Worm (Caenorhabditis elegans) whole organism, L2 larva: Measurements from ENCODE around the gene C18H7.4.

Experiments
- F13H6.1 ChIP-seq: sonication (generic microtip); optimal IDR thresholded peaks from 2 replicates; lab custom pipeline; 2016; ENCODE audit warnings: missing genetic modification characterization, missing compliant biosample characterization
- R02D3.7 ChIP-seq: fragments of 150-350 bp; optimal IDR thresholded peaks from 2 replicates; lab custom pipeline; 2014; ENCODE audit warnings: missing biosample characterization, missing genetic modification characterization
- Y55F3AM.14 ChIP-seq: fragments of 200-800 bp; sonication (Bioruptor generic); optimal IDR thresholded peaks from 2 replicates; lab custom pipeline; 2018; ENCODE audit warnings: mild to moderate bottlenecking, missing genetic modification characterization, missing compliant biosample characterization
- ZK546.5 ChIP-seq: sonication (generic microtip); optimal IDR thresholded peaks from 2 replicates; lab custom pipeline; 2017; ENCODE audit warnings: missing biosample characterization, missing genetic modification characterization
- alr-1 ChIP-seq: fragments of 150-350 bp; optimal IDR thresholded peaks from 2 replicates; lab custom pipeline; 2014; ENCODE audit warnings: missing biosample characterization, missing genetic modification characterization
- aly-2 ChIP-seq: fragments of 150-350 bp; optimal IDR thresholded peaks from 2 replicates; lab custom pipeline; 2014; ENCODE audit warnings: missing biosample characterization, missing genetic modification characterization
- ama-1 ChIP-seq: fragments of 150-350 bp; optimal IDR thresholded peaks from 2 replicates; lab custom pipeline; 2018; ENCODE audit warnings: inconsistent platforms
- blmp-1 ChIP-seq: sonication (generic microtip); optimal IDR thresholded peaks from 2 replicates; lab custom pipeline; 2017; ENCODE audit warnings: missing genetic modification characterization, mild to moderate bottlenecking, missing compliant biosample characterization, antibody characterized with exemption, moderate library complexity; ENCODE audit not compliant: insufficient read depth
- ceh-16 ChIP-seq: fragments of 150-350 bp; optimal IDR thresholded peaks from 2 replicates; lab custom pipeline; 2014; ENCODE audit warnings: missing biosample characterization, missing genetic modification characterization
- crh-2 ChIP-seq: sonication (generic microtip); optimal IDR thresholded peaks from 2 replicates; lab custom pipeline; 2017; ENCODE audit warnings: missing biosample characterization, missing genetic modification characterization
- dmd-4 ChIP-seq: sonication (generic microtip); optimal IDR thresholded peaks from 2 replicates; lab custom pipeline; 2017; ENCODE audit warnings: missing biosample characterization, missing genetic modification characterization
- egl-27 ChIP-seq: sonication (generic microtip); optimal IDR thresholded peaks from 3 replicates; lab custom pipeline; 2017; ENCODE audit warnings: missing biosample characterization, missing genetic modification reagents, missing genetic modification characterization
- elt-1 ChIP-seq: fragments of 150-350 bp; optimal IDR thresholded peaks from 2 replicates; lab custom pipeline; 2014; ENCODE audit warnings: missing biosample characterization, missing genetic modification characterization
- elt-3 ChIP-seq: sonication (generic microtip); optimal IDR thresholded peaks from 2 replicates; lab custom pipeline; 2017; ENCODE audit warnings: missing biosample characterization, missing genetic modification characterization
- fos-1 ChIP-seq: fragments of 150-350 bp; optimal IDR thresholded peaks from 2 replicates; lab custom pipeline; 2014; ENCODE audit warnings: missing biosample characterization, missing genetic modification characterization
- gmeb-1 ChIP-seq: fragments of 150-350 bp; optimal IDR thresholded peaks from 2 replicates; lab custom pipeline; 2014; ENCODE audit warnings: missing biosample characterization, missing genetic modification characterization
- lin-11 ChIP-seq: fragments of 150-350 bp; sonication (generic microtip); optimal IDR thresholded peaks from 2 replicates; lab custom pipeline; 2014; ENCODE audit warnings: missing biosample characterization, missing genetic modification characterization, inconsistent platforms, mixed read lengths
- lin-13 ChIP-seq: fragments of 150-350 bp; optimal IDR thresholded peaks from 2 replicates; lab custom pipeline; 2014; ENCODE audit warnings: missing biosample characterization, missing genetic modification reagents, missing genetic modification characterization
- lin-39 ChIP-seq: fragments of 150-350 bp; optimal IDR thresholded peaks from 2 replicates; lab custom pipeline; 2014; ENCODE audit warnings: missing biosample characterization, missing genetic modification reagents, missing genetic modification characterization
- mab-5 ChIP-seq: fragments of 150-350 bp; optimal IDR thresholded peaks from 2 replicates; lab custom pipeline; 2014; ENCODE audit warnings: missing biosample characterization, missing genetic modification characterization
- mbf-1 ChIP-seq: sonication (generic microtip); optimal IDR thresholded peaks from 2 replicates; lab custom pipeline; 2017; ENCODE audit warnings: missing biosample characterization, missing genetic modification characterization
- mdl-1 ChIP-seq, 2 experiments: fragments of 150-350 bp in 1 of 2; sonication (generic microtip) in 1 of 2; optimal IDR thresholded peaks; 2 replicates each; lab custom pipeline; 2017; ENCODE audit warnings: missing biosample characterization in 2 of 2, missing genetic modification characterization in 2 of 2
- nhr-10 ChIP-seq: sonication (generic microtip); optimal IDR thresholded peaks from 2 replicates; lab custom pipeline; 2017; ENCODE audit warnings: missing biosample characterization, missing genetic modification characterization
- nhr-11 ChIP-seq: fragments of 150-350 bp; optimal IDR thresholded peaks from 2 replicates; lab custom pipeline; 2014; ENCODE audit warnings: missing biosample characterization, missing genetic modification characterization
- nhr-12 ChIP-seq: fragments of 150-350 bp; optimal IDR thresholded peaks from 2 replicates; lab custom pipeline; 2014; ENCODE audit warnings: missing biosample characterization, missing genetic modification characterization
- nhr-23 ChIP-seq: fragments of 150-350 bp; optimal IDR thresholded peaks from 2 replicates; lab custom pipeline; 2014; ENCODE audit warnings: missing biosample characterization, missing genetic modification reagents, missing genetic modification characterization
- nhr-25 ChIP-seq: fragments of 150-350 bp; sonication (generic microtip); optimal IDR thresholded peaks from 3 replicates; lab custom pipeline; 2014; ENCODE audit warnings: missing biosample characterization, missing genetic modification characterization
- nhr-6 ChIP-seq: fragments of 150-350 bp; optimal IDR thresholded peaks from 2 replicates; lab custom pipeline; 2014; ENCODE audit warnings: missing biosample characterization, missing genetic modification characterization
- nhr-77 ChIP-seq: fragments of 150-350 bp; optimal IDR thresholded peaks from 2 replicates; lab custom pipeline; 2014; ENCODE audit warnings: missing biosample characterization, missing genetic modification characterization
- sem-4 ChIP-seq: fragments of 150-350 bp; optimal IDR thresholded peaks from 2 replicates; lab custom pipeline; 2014; ENCODE audit warnings: missing biosample characterization, missing genetic modification reagents, missing genetic modification characterization
- skn-1 ChIP-seq: sonication (generic microtip); optimal IDR thresholded peaks from 2 replicates; lab custom pipeline; 2017; ENCODE audit warnings: missing biosample characterization, missing genetic modification characterization
- sma-3 ChIP-seq: sonication (generic microtip); optimal IDR thresholded peaks from 2 replicates; lab custom pipeline; 2016; ENCODE audit warnings: missing genetic modification reagents, missing genetic modification characterization, missing compliant biosample characterization
- sma-9 ChIP-seq, 2 experiments: fragments of 150-350 bp in 1 of 2; sonication (generic microtip) in 1 of 2; optimal IDR thresholded peaks; 2 replicates each; lab custom pipeline; 2014 to 2016; ENCODE audit warnings: missing genetic modification characterization in 2 of 2, mild to moderate bottlenecking in 1 of 2, missing biosample characterization in 1 of 2, missing compliant biosample characterization in 1 of 2, missing genetic modification reagents in 1 of 2, moderate library complexity in 1 of 2
- snpc-4 ChIP-seq: fragments of 150-350 bp; optimal IDR thresholded peaks from 2 replicates; lab custom pipeline; 2014; ENCODE audit warnings: missing biosample characterization, missing genetic modification characterization
- unc-39 ChIP-seq: fragments of 150-350 bp; optimal IDR thresholded peaks from 2 replicates; lab custom pipeline; 2014; ENCODE audit warnings: missing biosample characterization, missing genetic modification characterization
- unc-55 ChIP-seq: fragments of 150-350 bp; sonication (generic microtip); optimal IDR thresholded peaks from 3 replicates; lab custom pipeline; 2014; ENCODE audit warnings: missing biosample characterization, missing genetic modification reagents, missing genetic modification characterization
- unc-62 ChIP-seq: fragments of 150-350 bp; optimal IDR thresholded peaks from 2 replicates; lab custom pipeline; 2014; ENCODE audit warnings: missing biosample characterization, missing genetic modification reagents, missing genetic modification characterization
- ztf-11 ChIP-seq: sonication (generic microtip); optimal IDR thresholded peaks from 2 replicates; lab custom pipeline; 2017; ENCODE audit warnings: missing biosample characterization, missing genetic modification characterization
- ztf-4 ChIP-seq: fragments of 150-350 bp; optimal IDR thresholded peaks from 2 replicates; lab custom pipeline; 2014; ENCODE audit warnings: missing biosample characterization, missing genetic modification characterization

Gene C18H7.4

DNA sequence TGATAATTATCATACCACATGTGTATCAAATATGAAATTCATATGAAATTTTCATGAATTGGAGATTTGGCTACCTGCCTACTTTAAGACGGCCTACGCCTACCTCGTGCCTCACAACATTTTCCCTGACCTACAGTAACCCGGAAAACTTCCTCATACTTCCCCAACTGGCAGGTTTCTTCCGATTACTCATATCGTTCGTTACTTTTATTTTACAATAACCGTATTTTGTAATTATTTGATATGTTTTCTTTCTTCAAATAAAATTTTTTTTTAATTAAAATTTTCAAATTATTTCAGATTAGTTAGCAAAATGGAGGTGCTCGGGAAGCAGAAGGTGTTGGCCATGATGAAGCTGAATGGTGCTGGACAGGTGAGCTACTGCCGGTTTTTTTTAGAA is 34.1 kb downstream of the C18H7.4 start, which contains the start of gene nhr-76:
Gene nhr-76 (plus strand): TSS at position 301 of the 400 bp plus-strand sequence.
- TF ChIP-seq unc-39 (tag; lab: Kevin White, UChicago) (no peak), lin-11 (no peak), snpc-4 (tag; lab: Kevin White, UChicago) (no peak), R02D3.7 (tag; lab: Kevin White, UChicago) (no peak)

ce11 chrIV:630598-630997 is 37.5 kb downstream of the C18H7.4 start:
- TF ChIP-seq gmeb-1 = no peak
- TF ChIP-seq nhr-25 (tag; lab: Kevin White, UChicago) = no peak
- no peak for TF ChIP-seq F13H6.1 (tag; lab: Kevin White, UChicago)
- TF ChIP-seq skn-1 (tag; lab: Kevin White, UChicago) = no peak
- no peak for TF ChIP-seq sma-9 (GFP tag; optimal IDR thresholded peaks at IDR 0.05; lab: Kevin White, UChicago)
- TF ChIP-seq sma-9 (tag; optimal IDR thresholded peaks at IDR 0.05; lab: Kevin White, UChicago) = no peak
- no peak for TF ChIP-seq snpc-4 (tag; lab: Kevin White, UChicago)
- TF ChIP-seq nhr-23 (tag; lab: Kevin White, UChicago) = no peak

ce11 chrIV:631869-632268 is 38.7 kb downstream of the C18H7.4 start:
- TF ChIP-seq R02D3.7 (tag; lab: Kevin White, UChicago) (no peak), nhr-77 (tag; lab: Kevin White, UChicago) (no peak), lin-11 (no peak), unc-55 (GFP tag; lab: Kevin White, UChicago) (no peak), sem-4 (tag; lab: Kevin White, UChicago) (no peak)

ce11 chrIV:633565-633964 is 40.4 kb downstream of the C18H7.4 start:
- TF ChIP-seq skn-1 (tag; lab: Kevin White, UChicago) = no peak
- no peak for TF ChIP-seq unc-39 (tag; lab: Kevin White, UChicago)
- TF ChIP-seq unc-55 (GFP tag; lab: Kevin White, UChicago) = no peak
- TF ChIP-seq nhr-12 = no peak
- TF ChIP-seq ztf-11 (tag; lab: Kevin White, UChicago) = no peak
- no peak for TF ChIP-seq mab-5 (tag; lab: Kevin White, UChicago)
- TF ChIP-seq blmp-1 (tag; lab: Kevin White, UChicago) = no peak
- no peak for TF ChIP-seq ama-1
- TF ChIP-seq ztf-4 (tag; lab: Kevin White, UChicago) = no peak
- no peak for TF ChIP-seq dmd-4 (tag; lab: Kevin White, UChicago)
- TF ChIP-seq alr-1 (tag; lab: Kevin White, UChicago) = no peak
- TF ChIP-seq unc-62 (GFP tag; lab: Kevin White, UChicago) = no peak
- no peak for TF ChIP-seq fos-1 (tag; lab: Kevin White, UChicago)
- no peak for TF ChIP-seq lin-11
- TF ChIP-seq nhr-11 = no peak
- no peak for TF ChIP-seq mbf-1
- TF ChIP-seq Y55F3AM.14 (GFP tag; lab: Kevin White, UChicago) = no peak
- no peak for TF ChIP-seq crh-2
- no peak for TF ChIP-seq nhr-25 (tag; lab: Kevin White, UChicago)
- TF ChIP-seq, all 48 proteins: peak for 0

DNA sequence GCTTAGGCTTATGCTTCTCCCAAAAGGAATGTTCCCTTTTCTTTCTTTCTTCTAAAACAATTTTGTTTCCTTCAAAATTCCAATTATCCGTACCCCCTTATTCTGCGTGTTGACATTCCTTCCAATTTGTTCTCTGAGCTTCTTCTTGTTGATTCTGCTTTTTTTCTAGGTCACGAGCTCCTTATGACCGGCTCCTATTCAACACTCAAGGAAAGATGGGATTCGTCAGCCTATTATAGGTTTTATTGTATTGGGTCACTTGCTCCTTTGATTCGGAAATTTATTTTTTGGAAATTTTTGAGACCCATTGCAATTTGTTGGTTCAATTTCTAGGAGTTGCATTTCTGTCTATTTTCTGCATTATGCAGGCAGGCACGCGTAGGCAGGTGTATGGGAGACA is 46.0 kb downstream of the C18H7.4 start:
- TF ChIP-seq R02D3.7 (tag; lab: Kevin White, UChicago) (no peak), ztf-4 (tag; lab: Kevin White, UChicago) (no peak), aly-2 (tag; lab: Kevin White, UChicago) (no peak), lin-39 (no peak)
- TF ChIP-seq, all 48 proteins: peak for 0

DNA sequence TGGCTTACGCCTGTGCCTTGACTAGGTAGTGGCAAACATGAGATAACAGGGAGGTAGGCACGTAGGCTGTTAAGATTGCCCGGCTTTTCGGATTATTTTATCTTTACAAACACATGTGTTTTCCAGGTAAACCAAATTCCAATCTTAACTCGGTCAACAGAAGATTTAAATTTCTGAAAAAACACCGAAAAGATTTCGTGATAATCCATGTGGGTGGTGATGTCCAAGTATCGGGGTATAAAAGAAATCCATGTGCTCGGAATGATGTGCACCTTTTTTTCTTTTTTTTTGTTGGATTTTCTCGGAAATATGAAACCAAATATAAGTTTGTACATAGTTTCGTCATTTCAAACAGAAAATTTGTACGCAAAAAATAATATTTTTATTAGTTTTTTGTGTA is 50.4 kb downstream of the C18H7.4 start:
- TF ChIP-seq mdl-1 (tag; optimal IDR thresholded peaks at IDR 0.05; lab: Kevin White, UChicago) (no peak), ztf-4 (tag; lab: Kevin White, UChicago) (no peak), nhr-77 (tag; lab: Kevin White, UChicago) (no peak), ztf-11 (tag; lab: Kevin White, UChicago) (no peak), lin-13 (GFP tag; lab: Kevin White, UChicago) (no peak), nhr-11 (no peak), sma-9 (GFP tag; optimal IDR thresholded peaks at IDR 0.05; lab: Kevin White, UChicago) (no peak), sma-9 (tag; optimal IDR thresholded peaks at IDR 0.05; lab: Kevin White, UChicago) (no peak), elt-1 (tag; lab: Kevin White, UChicago) (no peak), elt-3 (tag; lab: Kevin White, UChicago) (no peak), blmp-1 (tag; lab: Kevin White, UChicago) (no peak), sma-3 (GFP tag; lab: Kevin White, UChicago) (no peak), nhr-10 (no peak), nhr-6 (tag; lab: Kevin White, UChicago) (no peak), skn-1 (tag; lab: Kevin White, UChicago) (no peak), ZK546.5 (no peak), mab-5 (tag; lab: Kevin White, UChicago) (no peak), ceh-16 (tag; lab: Kevin White, UChicago) (no peak), sem-4 (tag; lab: Kevin White, UChicago) (no peak), ama-1 (no peak), egl-27 (tag; lab: Kevin White, UChicago) (no peak)
